ENCODE assay signal across 5 fruit fly cellular contexts in genomic region chr3L:20197698-20198097, dm6.
A peak's percentile ranks its signal among the peaks of the same experiment; 100 is the strongest.
TF ChIP-seq lines count a peak whose summit lies in the region.

No protein-coding gene starts in this region.

- TF ChIP-seq CTCF in whole organism, embryonic (GFP tag; optimal IDR thresholded peaks at IDR 0.05; lab: Kevin White, UChicago), result no peak

TF ChIP-seq in whole organism, adult, 20 proteins besides CTCF, POLR2A, EP300 and RAD21:
- TF ChIP-seq CG7101 (tag; optimal IDR thresholded peaks at IDR 0.05; lab: Kevin White, UChicago) (no peak), Hr96 (GFP tag; optimal IDR thresholded peaks at IDR 0.05; lab: Kevin White, UChicago) (no peak), cnc (optimal IDR thresholded peaks at IDR 0.05; lab: Kevin White, UChicago) (no peak), tj (GFP tag; optimal IDR thresholded peaks at IDR 0.05; lab: Kevin White, UChicago) (peak; percentile 69), kay (GFP tag; lab: Kevin White, UChicago; ENCODE audit: borderline replicate concordance) (peak; percentile 61), CG33017 (tag; optimal IDR thresholded peaks at IDR 0.05; lab: Kevin White, UChicago) (no peak)

TF ChIP-seq in whole organism, embryonic, 481 proteins besides CTCF, POLR2A, EP300 and RAD21:
- TF ChIP-seq Drgx (GFP tag; IDR thresholded peaks at IDR 0.05; lab: Robert Waterston, UW) (no peak), fu2 (GFP tag; optimal IDR thresholded peaks at IDR 0.05; lab: Kevin White, UChicago) (no peak), Pdp1 (GFP tag; optimal IDR thresholded peaks at IDR 0.05; lab: Kevin White, UChicago) (peak in 1 of 2 experiments; percentile 96), chinmo (GFP tag; IDR thresholded peaks at IDR 0.05; lab: Robert Waterston, UW; ENCODE audit: partially characterized antibody) (0 out of 4 replicates have a peak, but pooled peaks have one; percentile 13), gcm2 (GFP tag; optimal IDR thresholded peaks at IDR 0.05; lab: Kevin White, UChicago) (no peak), tup (GFP tag; optimal IDR thresholded peaks at IDR 0.05; lab: Kevin White, UChicago) (no peak), CG8944 (GFP tag; optimal IDR thresholded peaks at IDR 0.05; lab: Kevin White, UChicago) (no peak), org-1 (GFP tag; optimal IDR thresholded peaks at IDR 0.05; lab: Kevin White, UChicago) (no peak), eve (GFP tag; optimal IDR thresholded peaks at IDR 0.05; lab: Kevin White, UChicago) (peak in 1 of 2 experiments; percentile 37), repo (GFP tag; optimal IDR thresholded peaks at IDR 0.05; lab: Kevin White, UChicago) (no peak), cg (GFP tag; optimal IDR thresholded peaks at IDR 0.05; lab: Kevin White, UChicago) (peak; percentile 2), jigr1 (GFP tag; IDR thresholded peaks at IDR 0.05; lab: Robert Waterston, UW) (no peak), fd96Cb (tag; optimal IDR thresholded peaks at IDR 0.05; lab: Kevin White, UChicago) (no peak), bsh (GFP tag; optimal IDR thresholded peaks at IDR 0.05; lab: Kevin White, UChicago) (no peak), CG34376 (GFP tag; optimal IDR thresholded peaks at IDR 0.05; lab: Kevin White, UChicago) (no peak), CG8281 (tag; optimal IDR thresholded peaks at IDR 0.05; lab: Kevin White, UChicago) (no peak), Side (GFP tag; optimal IDR thresholded peaks at IDR 0.05; lab: Kevin White, UChicago) (no peak), vvl (GFP tag; IDR thresholded peaks at IDR 0.05; lab: Robert Waterston, UW) (no peak), sens (GFP tag; lab: Kevin White, UChicago) (peak; percentile 56)

TF ChIP-seq in whole organism, prepupa, 60 proteins besides CTCF, POLR2A, EP300 and RAD21:
- TF ChIP-seq vri (GFP tag; optimal IDR thresholded peaks at IDR 0.05; lab: Kevin White, UChicago) (peak; percentile 43), ss (GFP tag; optimal IDR thresholded peaks at IDR 0.05; lab: Kevin White, UChicago) (no peak), Eip93F (GFP tag; optimal IDR thresholded peaks at IDR 0.05; lab: Kevin White, UChicago) (peak; percentile 20), fd59A (GFP tag; optimal IDR thresholded peaks at IDR 0.05; lab: Kevin White, UChicago) (no peak), CG6792 (GFP tag; optimal IDR thresholded peaks at IDR 0.05; lab: Kevin White, UChicago) (no peak), fkh (GFP tag; optimal IDR thresholded peaks at IDR 0.05; lab: Kevin White, UChicago) (peak; percentile 12), Lpt (GFP tag; optimal IDR thresholded peaks at IDR 0.05; lab: Kevin White, UChicago) (no peak), CG3032 (tag; optimal IDR thresholded peaks at IDR 0.05; lab: Kevin White, UChicago) (no peak)

TF ChIP-seq in whole organism, pupa, 21 proteins besides CTCF, POLR2A, EP300 and RAD21:
- TF ChIP-seq Pif1B (GFP tag; optimal IDR thresholded peaks at IDR 0.05; lab: Kevin White, UChicago) (no peak), Pif1A (GFP tag; optimal IDR thresholded peaks at IDR 0.05; lab: Kevin White, UChicago) (no peak), fd96Ca (GFP tag; IDR thresholded peaks at IDR 0.05; lab: Robert Waterston, UW) (0 out of 3 replicates have a peak, but pooled peaks have one; percentile 12)
TF ChIP-seq in whole organism, pupa: peak in this region for 1.

TF ChIP-seq in whole organism, wandering third instar larva, 38 proteins besides CTCF, POLR2A, EP300 and RAD21:
- no peak for TF ChIP-seq GATAd (GFP tag; optimal IDR thresholded peaks at IDR 0.05; lab: Kevin White, UChicago)
- no peak for TF ChIP-seq foxo (GFP tag; optimal IDR thresholded peaks at IDR 0.05; lab: Kevin White, UChicago)
- peak; percentile 13 for TF ChIP-seq sage (GFP tag; optimal IDR thresholded peaks at IDR 0.05; lab: Kevin White, UChicago)
- no peak for TF ChIP-seq fru (GFP tag; optimal IDR thresholded peaks at IDR 0.05; lab: Kevin White, UChicago)
